Worm (Caenorhabditis elegans): ENCODE measurements around the gene ztf-18.

- TF ChIP-seq F10B5.3 (tag; optimal IDR thresholded peaks at IDR 0.05) (no peak), pha-4 (GFP tag; IDR thresholded peaks at IDR 0.05) (no peak), pha-4 (tag; optimal IDR thresholded peaks at IDR 0.05) (peak; percentile 0), nhr-237 (tag; optimal IDR thresholded peaks at IDR 0.05) (no peak), nhr-6 (tag; optimal IDR thresholded peaks at IDR 0.05) (no peak), unc-39 (tag; optimal IDR thresholded peaks at IDR 0.05) (no peak), lin-13 (GFP tag; optimal IDR thresholded peaks at IDR 0.05) (no peak), ceh-82 (tag; optimal IDR thresholded peaks at IDR 0.05) (no peak), vab-7 (GFP tag; IDR thresholded peaks at IDR 0.05) (no peak), lin-1 (GFP tag; IDR thresholded peaks at IDR 0.05) (no peak)
Observed at ce11 chrIII:901600-902250, 6.2 kb upstream of the ztf-18 start.
